Worm (Caenorhabditis elegans) whole organism, L3 larva: ENCODE results near the gene E04F6.9.

Experiments
- aly-2 ChIP-seq: fragments of 150-350 bp; optimal IDR thresholded peaks from 2 replicates; lab custom pipeline; 2014; ENCODE audit warnings: missing biosample characterization, missing genetic modification characterization
- ama-1 ChIP-seq: fragments of 150-350 bp; optimal IDR thresholded peaks from 2 replicates; lab custom pipeline; 2018
- ceh-82 ChIP-seq: fragments of 150-350 bp; optimal IDR thresholded peaks from 2 replicates; lab custom pipeline; 2014; ENCODE audit warnings: missing biosample characterization, missing genetic modification characterization
- fkh-10 ChIP-seq: sonication (generic microtip); optimal IDR thresholded peaks from 2 replicates; lab custom pipeline; 2017; ENCODE audit warnings: missing biosample characterization, missing genetic modification reagents, missing genetic modification characterization
- lin-39 ChIP-seq: fragments of 150-350 bp; optimal IDR thresholded peaks from 2 replicates; lab custom pipeline; 2018; ENCODE audit warnings: missing biosample characterization, missing genetic modification reagents, missing genetic modification characterization
- nhr-237 ChIP-seq: fragments of 150-350 bp; optimal IDR thresholded peaks from 2 replicates; lab custom pipeline; 2014; ENCODE audit warnings: missing biosample characterization, missing genetic modification characterization
- nhr-25 ChIP-seq: sonication (generic microtip); optimal IDR thresholded peaks from 2 replicates; lab custom pipeline; 2017; ENCODE audit warnings: missing biosample characterization, missing genetic modification characterization
- nhr-76 ChIP-seq: fragments of 150-350 bp; sonication (generic microtip); optimal IDR thresholded peaks from 5 replicates; lab custom pipeline; 2014; ENCODE audit warnings: missing biosample characterization, missing genetic modification characterization
- pha-4 ChIP-seq: fragments of 150-350 bp; optimal IDR thresholded peaks from 2 replicates; lab custom pipeline; 2014; ENCODE audit warnings: missing biosample characterization, missing genetic modification reagents, missing genetic modification characterization
- pqm-1 ChIP-seq: fragments of 150-350 bp; optimal IDR thresholded peaks from 2 replicates; lab custom pipeline; 2017; ENCODE audit warnings: missing biosample characterization, missing genetic modification characterization, inconsistent platforms
- snpc-4 ChIP-seq: fragments of 150-350 bp; optimal IDR thresholded peaks from 2 replicates; lab custom pipeline; 2014; ENCODE audit warnings: missing biosample characterization, missing genetic modification characterization
- tbx-2 ChIP-seq: sonication (generic microtip); optimal IDR thresholded peaks from 2 replicates; lab custom pipeline; 2016; ENCODE audit warnings: mild to moderate bottlenecking, missing genetic modification characterization, missing compliant biosample characterization
- unc-62 ChIP-seq: fragments of 150-350 bp; sonication (generic microtip); optimal IDR thresholded peaks from 4 replicates; lab custom pipeline; 2014; ENCODE audit warnings: missing biosample characterization, missing genetic modification reagents, missing genetic modification characterization
- ztf-11 ChIP-seq: fragments of 150-350 bp; optimal IDR thresholded peaks from 2 replicates; lab custom pipeline; 2014; ENCODE audit warnings: missing biosample characterization, missing genetic modification characterization

DNA sequence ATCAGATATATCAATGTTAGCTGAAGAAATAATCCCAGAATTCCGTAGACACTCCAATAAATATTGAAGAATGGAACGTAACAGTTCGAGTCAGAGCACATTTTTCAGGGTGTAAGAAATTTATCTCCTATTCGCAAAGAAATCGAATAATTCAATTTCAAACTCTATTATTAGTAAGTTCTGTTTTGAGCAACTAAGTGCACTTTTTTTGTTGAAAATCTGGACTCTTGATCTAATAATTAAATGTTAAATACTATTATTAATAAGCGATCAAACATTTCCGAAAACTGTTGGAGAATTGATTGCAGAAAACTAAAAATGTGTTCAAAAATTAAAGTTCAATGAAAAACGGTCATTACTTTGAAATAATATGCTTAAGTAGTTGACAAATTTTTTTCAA is 8.8 kb downstream of the E04F6.9 start, which contains the start of gene srd-56:
- TF ChIP-seq aly-2 (tag; lab: Kevin White, UChicago) (no peak), pha-4 (tag; lab: Kevin White, UChicago) (no peak), ceh-82 (tag; lab: Kevin White, UChicago) (no peak), nhr-76 (no peak), pqm-1 (tag; lab: Kevin White, UChicago) (no peak), fkh-10 (GFP tag; lab: Kevin White, UChicago) (no peak), unc-62 (GFP tag; lab: Kevin White, UChicago) (no peak), ztf-11 (tag; lab: Kevin White, UChicago) (no peak), lin-39 (tag; lab: Kevin White, UChicago) (no peak), nhr-25 (tag; lab: Kevin White, UChicago) (no peak), ama-1 (lab: Kevin White, UChicago) (no peak), tbx-2 (tag; lab: Kevin White, UChicago) (no peak), snpc-4 (tag; lab: Kevin White, UChicago) (no peak), nhr-237 (tag; lab: Kevin White, UChicago) (no peak)
